Worm (Caenorhabditis elegans) whole organism, L2 larva: ENCODE data around the gene F46G11.6.

Experiments used
- C34F6.9 ChIP-seq: fragments of 150-350 bp; optimal IDR thresholded peaks from 2 replicates; lab custom pipeline; 2014; ENCODE audit warnings: missing biosample characterization, missing genetic modification characterization
- R02D3.7 ChIP-seq: fragments of 150-350 bp; optimal IDR thresholded peaks from 2 replicates; lab custom pipeline; 2014; ENCODE audit warnings: missing biosample characterization, missing genetic modification characterization
- ZK546.5 ChIP-seq: sonication (generic microtip); optimal IDR thresholded peaks from 2 replicates; lab custom pipeline; 2017; ENCODE audit warnings: missing biosample characterization, missing genetic modification characterization
- alr-1 ChIP-seq: fragments of 150-350 bp; optimal IDR thresholded peaks from 2 replicates; lab custom pipeline; 2014; ENCODE audit warnings: missing biosample characterization, missing genetic modification characterization
- aly-2 ChIP-seq: fragments of 150-350 bp; optimal IDR thresholded peaks from 2 replicates; lab custom pipeline; 2014; ENCODE audit warnings: missing biosample characterization, missing genetic modification characterization
- ama-1 ChIP-seq: fragments of 150-350 bp; optimal IDR thresholded peaks from 2 replicates; lab custom pipeline; 2018; ENCODE audit warnings: inconsistent platforms
- blmp-1 ChIP-seq: sonication (generic microtip); optimal IDR thresholded peaks from 2 replicates; lab custom pipeline; 2017; ENCODE audit warnings: missing genetic modification characterization, mild to moderate bottlenecking, missing compliant biosample characterization, antibody characterized with exemption, moderate library complexity; ENCODE audit not compliant: insufficient read depth
- ceh-16 ChIP-seq: fragments of 150-350 bp; optimal IDR thresholded peaks from 2 replicates; lab custom pipeline; 2014; ENCODE audit warnings: missing biosample characterization, missing genetic modification characterization
- ceh-82 ChIP-seq: fragments of 150-350 bp; optimal IDR thresholded peaks from 2 replicates; lab custom pipeline; 2014; ENCODE audit warnings: missing biosample characterization, missing genetic modification characterization
- crh-2 ChIP-seq: sonication (generic microtip); optimal IDR thresholded peaks from 2 replicates; lab custom pipeline; 2017; ENCODE audit warnings: missing biosample characterization, missing genetic modification characterization
- dmd-4 ChIP-seq: sonication (generic microtip); optimal IDR thresholded peaks from 2 replicates; lab custom pipeline; 2017; ENCODE audit warnings: missing biosample characterization, missing genetic modification characterization
- egl-27 ChIP-seq: sonication (generic microtip); optimal IDR thresholded peaks from 3 replicates; lab custom pipeline; 2017; ENCODE audit warnings: missing biosample characterization, missing genetic modification reagents, missing genetic modification characterization
- elt-1 ChIP-seq: fragments of 150-350 bp; optimal IDR thresholded peaks from 2 replicates; lab custom pipeline; 2014; ENCODE audit warnings: missing biosample characterization, missing genetic modification characterization
- fos-1 ChIP-seq: fragments of 150-350 bp; optimal IDR thresholded peaks from 2 replicates; lab custom pipeline; 2014; ENCODE audit warnings: missing biosample characterization, missing genetic modification characterization
- lin-11 ChIP-seq: fragments of 150-350 bp; sonication (generic microtip); optimal IDR thresholded peaks from 2 replicates; lab custom pipeline; 2014; ENCODE audit warnings: missing biosample characterization, missing genetic modification characterization, inconsistent platforms, mixed read lengths
- lin-13 ChIP-seq: fragments of 150-350 bp; optimal IDR thresholded peaks from 2 replicates; lab custom pipeline; 2014; ENCODE audit warnings: missing biosample characterization, missing genetic modification reagents, missing genetic modification characterization
- lin-39 ChIP-seq: fragments of 150-350 bp; optimal IDR thresholded peaks from 2 replicates; lab custom pipeline; 2014; ENCODE audit warnings: missing biosample characterization, missing genetic modification reagents, missing genetic modification characterization
- lsy-2 ChIP-seq, 2 experiments: fragments of 150-350 bp in 1 of 2; sonication (generic microtip) in 1 of 2; optimal IDR thresholded peaks; 2 replicates each; lab custom pipeline; 2014 to 2017; ENCODE audit warnings: missing biosample characterization in 2 of 2, missing genetic modification characterization in 2 of 2
- mab-5 ChIP-seq: fragments of 150-350 bp; optimal IDR thresholded peaks from 2 replicates; lab custom pipeline; 2014; ENCODE audit warnings: missing biosample characterization, missing genetic modification characterization
- mbf-1 ChIP-seq: sonication (generic microtip); optimal IDR thresholded peaks from 2 replicates; lab custom pipeline; 2017; ENCODE audit warnings: missing biosample characterization, missing genetic modification characterization
- mdl-1 ChIP-seq, 2 experiments: fragments of 150-350 bp in 1 of 2; sonication (generic microtip) in 1 of 2; optimal IDR thresholded peaks; 2 replicates each; lab custom pipeline; 2017; ENCODE audit warnings: missing biosample characterization in 2 of 2, missing genetic modification characterization in 2 of 2
- nhr-10 ChIP-seq: sonication (generic microtip); optimal IDR thresholded peaks from 2 replicates; lab custom pipeline; 2017; ENCODE audit warnings: missing biosample characterization, missing genetic modification characterization
- nhr-129 ChIP-seq: fragments of 150-350 bp; optimal IDR thresholded peaks from 2 replicates; lab custom pipeline; 2014; ENCODE audit warnings: missing biosample characterization, missing genetic modification characterization
- nhr-21 ChIP-seq: fragments of 150-350 bp; optimal IDR thresholded peaks from 2 replicates; lab custom pipeline; 2014; ENCODE audit warnings: missing biosample characterization, missing genetic modification characterization
- nhr-23 ChIP-seq: fragments of 150-350 bp; optimal IDR thresholded peaks from 2 replicates; lab custom pipeline; 2014; ENCODE audit warnings: missing biosample characterization, missing genetic modification reagents, missing genetic modification characterization
- nhr-237 ChIP-seq: fragments of 150-350 bp; optimal IDR thresholded peaks from 2 replicates; lab custom pipeline; 2014; ENCODE audit warnings: missing biosample characterization, missing genetic modification characterization
- nhr-25 ChIP-seq: fragments of 150-350 bp; sonication (generic microtip); optimal IDR thresholded peaks from 3 replicates; lab custom pipeline; 2014; ENCODE audit warnings: missing biosample characterization, missing genetic modification characterization
- nhr-77 ChIP-seq: fragments of 150-350 bp; optimal IDR thresholded peaks from 2 replicates; lab custom pipeline; 2014; ENCODE audit warnings: missing biosample characterization, missing genetic modification characterization
- peb-1 ChIP-seq: fragments of 150-350 bp; optimal IDR thresholded peaks from 2 replicates; lab custom pipeline; 2014; ENCODE audit warnings: missing biosample characterization, missing genetic modification characterization
- skn-1 ChIP-seq: sonication (generic microtip); optimal IDR thresholded peaks from 2 replicates; lab custom pipeline; 2017; ENCODE audit warnings: missing biosample characterization, missing genetic modification characterization
- sma-3 ChIP-seq: sonication (generic microtip); optimal IDR thresholded peaks from 2 replicates; lab custom pipeline; 2016; ENCODE audit warnings: missing genetic modification reagents, missing genetic modification characterization, missing compliant biosample characterization
- sma-9 ChIP-seq, 2 experiments: fragments of 150-350 bp in 1 of 2; sonication (generic microtip) in 1 of 2; optimal IDR thresholded peaks; 2 replicates each; lab custom pipeline; 2014 to 2016; ENCODE audit warnings: missing genetic modification characterization in 2 of 2, mild to moderate bottlenecking in 1 of 2, missing biosample characterization in 1 of 2, missing compliant biosample characterization in 1 of 2, missing genetic modification reagents in 1 of 2, moderate library complexity in 1 of 2
- snpc-4 ChIP-seq: fragments of 150-350 bp; optimal IDR thresholded peaks from 2 replicates; lab custom pipeline; 2014; ENCODE audit warnings: missing biosample characterization, missing genetic modification characterization
- unc-39 ChIP-seq: fragments of 150-350 bp; optimal IDR thresholded peaks from 2 replicates; lab custom pipeline; 2014; ENCODE audit warnings: missing biosample characterization, missing genetic modification characterization
- unc-55 ChIP-seq: fragments of 150-350 bp; sonication (generic microtip); optimal IDR thresholded peaks from 3 replicates; lab custom pipeline; 2014; ENCODE audit warnings: missing biosample characterization, missing genetic modification reagents, missing genetic modification characterization
- unc-62 ChIP-seq: fragments of 150-350 bp; optimal IDR thresholded peaks from 2 replicates; lab custom pipeline; 2014; ENCODE audit warnings: missing biosample characterization, missing genetic modification reagents, missing genetic modification characterization
- zag-1 ChIP-seq: fragments of 150-350 bp; optimal IDR thresholded peaks from 2 replicates; lab custom pipeline; 2014; ENCODE audit warnings: missing biosample characterization, missing genetic modification characterization
- ztf-1 ChIP-seq: fragments of 200-800 bp; sonication (Bioruptor generic); conservative IDR thresholded peaks from 2 replicates; pipeline ENCODE4 v1.3.6; 2022; ENCODE audit warnings: missing genetic modification characterization, missing compliant biosample characterization
- ztf-11 ChIP-seq: sonication (generic microtip); optimal IDR thresholded peaks from 2 replicates; lab custom pipeline; 2017; ENCODE audit warnings: missing biosample characterization, missing genetic modification characterization
- ztf-4 ChIP-seq: fragments of 150-350 bp; optimal IDR thresholded peaks from 2 replicates; lab custom pipeline; 2014; ENCODE audit warnings: missing biosample characterization, missing genetic modification characterization

F46G11.6 gene

DNA sequence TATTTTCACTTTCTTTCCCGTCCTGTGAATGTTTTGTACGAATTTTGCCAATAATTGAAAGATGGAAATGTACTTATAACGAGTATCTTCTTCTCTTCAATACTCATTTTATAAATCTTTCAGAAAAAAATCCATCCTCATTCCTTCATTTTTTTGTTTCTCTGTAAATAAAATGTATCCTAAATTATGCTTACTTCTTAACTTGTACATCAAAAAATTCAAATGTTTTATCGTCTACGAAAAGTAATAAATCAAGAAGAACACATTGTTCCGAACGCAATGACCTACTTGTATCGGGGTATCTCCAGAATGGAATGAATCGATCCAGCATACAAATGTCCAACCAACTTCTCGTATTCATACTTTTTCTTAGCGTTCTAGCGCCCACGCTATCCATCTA is at the start of gene F46G11.6:
F46G11.6 (plus strand) TSS at position 301 of the 400 bp plus-strand sequence.
- TF ChIP-seq ama-1 (lab: Kevin White, UChicago) (no peak), ceh-82 (tag; lab: Kevin White, UChicago) (no peak), unc-55 (GFP tag; lab: Kevin White, UChicago) (no peak), mab-5 (tag; lab: Kevin White, UChicago) (no peak), alr-1 (tag; lab: Kevin White, UChicago) (no peak), skn-1 (tag; lab: Kevin White, UChicago) (no peak), ztf-1 (GFP tag; lab: Robert Waterston, UW) (no peak), ZK546.5 (tag; lab: Kevin White, UChicago) (no peak), nhr-10 (tag; lab: Kevin White, UChicago) (no peak), snpc-4 (tag; lab: Kevin White, UChicago) (no peak), crh-2 (tag; lab: Kevin White, UChicago) (no peak), unc-39 (no peak), peb-1 (no peak), elt-1 (no peak), unc-62 (GFP tag; lab: Kevin White, UChicago) (no peak), mdl-1 (tag; optimal IDR thresholded peaks at IDR 0.05; lab: Kevin White, UChicago) (no peak), nhr-21 (tag; lab: Kevin White, UChicago) (no peak), blmp-1 (tag; lab: Kevin White, UChicago) (no peak), lin-39 (tag; lab: Kevin White, UChicago) (no peak), lin-13 (GFP tag; lab: Kevin White, UChicago) (no peak)

DNA sequence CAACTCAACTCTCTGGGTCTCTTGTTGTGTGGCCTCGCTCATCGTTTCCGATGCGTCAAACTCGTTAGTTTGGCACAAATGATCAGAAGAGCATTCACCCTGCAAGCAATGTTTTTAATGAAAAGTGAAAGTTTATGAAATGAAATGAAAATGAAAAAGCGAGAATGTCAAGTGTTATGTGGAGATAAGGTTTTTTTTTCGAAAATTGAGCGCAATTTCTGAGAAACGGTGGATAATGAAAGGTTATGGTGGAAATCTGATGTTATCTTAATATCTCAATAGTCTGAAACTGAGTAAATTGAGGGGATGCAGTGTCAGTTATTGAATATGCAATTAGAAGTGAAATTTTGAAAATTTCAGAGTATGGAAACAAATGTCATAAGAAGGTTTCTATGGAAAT is 43.1 kb upstream of the F46G11.6 start, which contains the start of gene gnrr-4:
gnrr-4 (minus strand) TSS at position 101 of the 400 bp plus-strand sequence.
- no peak for TF ChIP-seq ama-1 (lab: Kevin White, UChicago)
- no peak for TF ChIP-seq nhr-10 (tag; lab: Kevin White, UChicago)
- no peak for TF ChIP-seq mab-5 (tag; lab: Kevin White, UChicago)
- no peak for TF ChIP-seq ceh-16 (tag; lab: Kevin White, UChicago)
- TF ChIP-seq alr-1 (tag; lab: Kevin White, UChicago): no peak
- no peak for TF ChIP-seq ztf-4 (tag; lab: Kevin White, UChicago)
- no peak for TF ChIP-seq sma-9 (GFP tag; optimal IDR thresholded peaks at IDR 0.05; lab: Kevin White, UChicago)
- no peak for TF ChIP-seq sma-9 (tag; optimal IDR thresholded peaks at IDR 0.05; lab: Kevin White, UChicago)
- no peak for TF ChIP-seq snpc-4 (tag; lab: Kevin White, UChicago)
- TF ChIP-seq unc-39: no peak
- TF ChIP-seq nhr-25 (tag; lab: Kevin White, UChicago): no peak
- no peak for TF ChIP-seq ztf-11
- no peak for TF ChIP-seq aly-2 (tag; lab: Kevin White, UChicago)

DNA sequence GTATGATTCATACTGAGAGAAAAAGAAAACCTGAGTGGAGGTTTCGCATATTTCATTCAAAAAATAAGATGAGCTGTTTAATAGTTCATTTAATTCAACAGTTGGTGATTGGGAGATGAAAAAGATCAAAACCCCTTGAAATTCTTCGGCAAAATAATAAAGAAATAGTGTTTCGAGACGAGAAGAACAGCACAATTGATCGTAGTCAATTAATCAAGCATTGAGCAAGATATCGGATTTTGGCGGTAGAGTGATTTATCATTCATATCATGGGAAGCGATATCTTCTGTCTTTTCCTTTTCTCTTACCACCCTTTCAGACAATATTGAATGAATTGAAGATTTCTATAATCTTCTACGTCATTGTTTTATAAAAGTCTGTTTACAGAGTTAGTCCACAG is 39.6 kb upstream of the F46G11.6 start:
- peak; percentile 4 for TF ChIP-seq mab-5 (tag; lab: Kevin White, UChicago)
- no peak for TF ChIP-seq egl-27 (tag; lab: Kevin White, UChicago)
- TF ChIP-seq, all 48 proteins: peak for 1

DNA sequence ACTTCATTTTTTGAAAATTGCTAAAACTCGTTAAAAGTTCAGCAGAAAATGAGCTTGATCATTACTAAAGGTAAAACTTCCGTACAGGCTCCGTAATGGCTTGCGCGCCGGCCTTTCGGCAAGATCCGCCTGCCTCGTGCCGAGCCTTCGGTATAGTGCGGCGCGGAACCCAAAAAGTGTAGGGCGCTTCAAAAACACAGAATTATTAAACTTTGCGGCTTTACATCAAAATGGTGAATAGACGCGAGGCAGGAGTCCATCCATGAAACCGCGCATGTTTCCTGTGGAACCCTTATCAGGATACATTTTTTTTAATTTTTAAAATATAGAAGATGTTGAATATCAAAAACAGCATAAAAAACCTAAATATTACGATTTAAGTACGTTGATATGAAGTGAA is 33.2 kb upstream of the F46G11.6 start:
- TF ChIP-seq R02D3.7: no peak
- TF ChIP-seq lin-13 (GFP tag; lab: Kevin White, UChicago): no peak
- peak; percentile 38 for TF ChIP-seq snpc-4 (tag; lab: Kevin White, UChicago)

DNA sequence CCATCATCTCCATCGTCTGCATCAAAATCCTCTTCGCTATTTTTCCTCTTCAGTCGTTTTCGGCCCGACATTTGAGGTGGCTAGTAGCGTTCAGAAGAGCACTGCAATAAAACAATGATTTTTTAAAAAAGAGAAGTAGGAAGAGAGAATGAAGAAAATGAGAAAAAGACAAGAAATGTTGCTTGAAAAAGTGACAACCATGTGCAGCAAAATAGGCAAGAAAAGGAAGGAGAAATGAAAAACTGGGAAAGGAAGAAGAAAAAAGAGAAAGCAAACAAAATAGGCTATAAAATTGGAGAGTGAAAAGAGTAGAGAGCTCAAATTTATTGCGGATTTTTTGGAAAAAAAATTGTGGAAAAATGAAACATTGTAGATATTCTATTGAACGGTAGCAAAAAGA is 23.0 kb upstream of the F46G11.6 start, which contains the start of gene tag-294:
tag-294 (minus strand) TSS at position 101 of the 400 bp plus-strand sequence.
- no peak for TF ChIP-seq nhr-21 (tag; lab: Kevin White, UChicago)
- TF ChIP-seq unc-55 (GFP tag; lab: Kevin White, UChicago): peak; percentile 73

DNA sequence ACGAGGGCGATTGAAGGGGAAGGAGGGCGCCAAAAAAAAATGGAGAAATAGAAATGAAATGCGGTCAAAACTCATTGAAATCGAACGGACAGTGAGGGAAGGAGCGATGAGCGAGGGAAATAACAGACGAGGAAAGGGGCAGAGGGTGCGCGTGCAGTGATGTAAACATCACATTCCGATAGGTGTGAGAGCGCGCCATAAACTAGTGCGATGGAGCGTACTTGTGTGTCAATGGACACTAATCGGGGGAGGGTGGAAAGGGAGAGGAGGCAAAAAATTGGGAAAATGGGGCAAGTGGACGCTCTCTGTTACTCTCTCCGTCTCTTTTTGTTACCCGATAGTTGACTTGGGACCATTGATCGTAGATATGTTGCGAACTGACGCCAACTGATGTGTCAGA is 22.4 kb upstream of the F46G11.6 start:
- peak; percentile 57 for TF ChIP-seq fos-1 (tag; lab: Kevin White, UChicago)
- TF ChIP-seq dmd-4 (tag; lab: Kevin White, UChicago): no peak
- peak; percentile 91 for TF ChIP-seq nhr-129 (tag; lab: Kevin White, UChicago)
- no peak for TF ChIP-seq R02D3.7
- TF ChIP-seq zag-1: peak; percentile 29
- TF ChIP-seq lin-11: peak; percentile 70
- TF ChIP-seq lsy-2 (tag; optimal IDR thresholded peaks at IDR 0.05; lab: Kevin White, UChicago): peak in 1 of 2 experiments; percentile 60
- no peak for TF ChIP-seq nhr-77
- TF ChIP-seq ztf-11: no peak
- TF ChIP-seq skn-1 (tag; lab: Kevin White, UChicago): no peak
- TF ChIP-seq crh-2 (tag; lab: Kevin White, UChicago): peak; percentile 58
- TF ChIP-seq nhr-237 (tag; lab: Kevin White, UChicago): no peak
- TF ChIP-seq mbf-1: no peak
- TF ChIP-seq sma-3: no peak
- TF ChIP-seq sma-9 (GFP tag; optimal IDR thresholded peaks at IDR 0.05; lab: Kevin White, UChicago): no peak
- no peak for TF ChIP-seq sma-9 (tag; optimal IDR thresholded peaks at IDR 0.05; lab: Kevin White, UChicago)
- peak; percentile 14 for TF ChIP-seq unc-55 (GFP tag; lab: Kevin White, UChicago)
- peak; percentile 37 for TF ChIP-seq mab-5 (tag; lab: Kevin White, UChicago)
- TF ChIP-seq blmp-1 (tag; lab: Kevin White, UChicago): peak; percentile 2
- TF ChIP-seq unc-39: no peak
- peak; percentile 5 for TF ChIP-seq nhr-25 (tag; lab: Kevin White, UChicago)
- no peak for TF ChIP-seq nhr-21 (tag; lab: Kevin White, UChicago)
- peak; percentile 58 for TF ChIP-seq C34F6.9 (tag; lab: Kevin White, UChicago)
- no peak for TF ChIP-seq ceh-16 (tag; lab: Kevin White, UChicago)
- no peak for TF ChIP-seq nhr-23 (tag; lab: Kevin White, UChicago)
